Fruit fly (Drosophila melanogaster) whole organism, embryonic: ENCODE data around the gene CG42538.
A peak's percentile ranks its signal among the peaks of the same experiment; 100 is the strongest.

Source experiments
- Asciz ChIP-seq: fragments of 200-800 bp; sonication (Bioruptor generic); optimal IDR thresholded peaks from 2 replicates; lab custom pipeline; 2017; ENCODE audit warnings: missing biosample characterization, mild to moderate bottlenecking, missing genetic modification characterization, missing genetic modification reagents
- CG10267 ChIP-seq: fragments of 200-800 bp; sonication (Bioruptor generic); optimal IDR thresholded peaks from 2 replicates; lab custom pipeline; 2018; ENCODE audit warnings: missing biosample characterization, mild to moderate bottlenecking, missing genetic modification characterization, moderate library complexity
- CG10565 ChIP-seq: fragments of 200-800 bp; sonication (Bioruptor generic); optimal IDR thresholded peaks from 3 replicates; lab custom pipeline; 2016; ENCODE audit warnings: missing biosample characterization, mild to moderate bottlenecking, missing genetic modification characterization
- CG10654 ChIP-seq: fragments of 200-800 bp; sonication (Bioruptor generic); optimal IDR thresholded peaks from 2 replicates; lab custom pipeline; 2016; ENCODE audit warnings: missing biosample characterization, missing genetic modification characterization
- CG10959 ChIP-seq: fragments of 200-800 bp; sonication (Bioruptor generic); IDR thresholded peaks from 2 replicates; pipeline ENCODE4 v1.3.6; 2022; ENCODE audit warnings: missing biosample characterization, missing genetic modification characterization
- CG11456 ChIP-seq: fragments of 200-800 bp; sonication (Bioruptor generic); IDR thresholded peaks from 3 replicates; pipeline ENCODE4 v1.3.6; 2022; ENCODE audit warnings: missing biosample characterization, missing genetic modification characterization
- CG12659 ChIP-seq: fragments of 200-800 bp; sonication (Bioruptor generic); optimal IDR thresholded peaks from 3 replicates; lab custom pipeline; 2017; ENCODE audit warnings: mild to moderate bottlenecking, missing biosample characterization, missing genetic modification reagents, missing genetic modification characterization
- CG13424 ChIP-seq: fragments of 200-800 bp; sonication (Bioruptor generic); optimal IDR thresholded peaks from 2 replicates; lab custom pipeline; 2019; ENCODE audit warnings: missing biosample characterization, mild to moderate bottlenecking, missing genetic modification characterization, moderate library complexity
- CG15073 ChIP-seq: fragments of 200-800 bp; sonication (Bioruptor generic); optimal IDR thresholded peaks from 2 replicates; lab custom pipeline; 2016; ENCODE audit warnings: missing biosample characterization, missing genetic modification characterization
- CG15479 ChIP-seq: fragments of 200-800 bp; sonication (Bioruptor generic); optimal IDR thresholded peaks from 3 replicates; lab custom pipeline; 2019; ENCODE audit warnings: missing biosample characterization, mild to moderate bottlenecking, missing genetic modification characterization, moderate library complexity
- CG17829 ChIP-seq: fragments of 200-800 bp; optimal IDR thresholded peaks from 2 replicates; lab custom pipeline; 2019; ENCODE audit warnings: missing biosample characterization, mild to moderate bottlenecking, missing genetic modification characterization, moderate library complexity
- CG18599 ChIP-seq: fragments of 200-800 bp; sonication (Bioruptor generic); optimal IDR thresholded peaks from 3 replicates; lab custom pipeline; 2017; ENCODE audit warnings: missing biosample characterization, missing genetic modification characterization, mild to moderate bottlenecking, moderate library complexity, missing genetic modification reagents
- CG2712 ChIP-seq: fragments of 200-800 bp; optimal IDR thresholded peaks from 3 replicates; lab custom pipeline; 2019; ENCODE audit warnings: missing biosample characterization, mild to moderate bottlenecking, missing genetic modification characterization, moderate library complexity
- CG42726 ChIP-seq: fragments of 200-800 bp; sonication (Bioruptor generic); IDR thresholded peaks from 2 replicates; pipeline ENCODE4 v1.3.6; 2022; ENCODE audit warnings: missing biosample characterization, missing genetic modification characterization; ENCODE audit not compliant: partially characterized antibody
- CG4360 ChIP-seq: fragments of 200-800 bp; sonication (Bioruptor generic); IDR thresholded peaks from 2 replicates; pipeline ENCODE4 v1.3.6; 2022; ENCODE audit warnings: missing biosample characterization, missing genetic modification characterization
- CG4404 ChIP-seq: fragments of 200-800 bp; sonication (Bioruptor generic); IDR thresholded peaks from 2 replicates; pipeline ENCODE4 v1.3.6; 2022; ENCODE audit warnings: missing biosample characterization, missing genetic modification characterization
- CG5180 ChIP-seq: fragments of 200-800 bp; sonication (Bioruptor generic); optimal IDR thresholded peaks from 3 replicates; lab custom pipeline; 2017; ENCODE audit warnings: missing biosample characterization, missing genetic modification characterization, mild to moderate bottlenecking, moderate library complexity, missing genetic modification reagents
- CG6254 ChIP-seq: fragments of 200-800 bp; sonication (Bioruptor generic); optimal IDR thresholded peaks from 3 replicates; lab custom pipeline; 2017; ENCODE audit warnings: mild to moderate bottlenecking, missing biosample characterization, missing genetic modification reagents, missing genetic modification characterization
- CG6689 ChIP-seq: fragments of 200-800 bp; sonication (Bioruptor generic); IDR thresholded peaks from 2 replicates; pipeline ENCODE4 v1.3.6; 2022; ENCODE audit warnings: missing biosample characterization, missing genetic modification characterization
- D19A ChIP-seq: fragments of 200-800 bp; optimal IDR thresholded peaks from 3 replicates; lab custom pipeline; 2019; ENCODE audit warnings: missing biosample characterization, mild to moderate bottlenecking, missing genetic modification characterization, moderate library complexity
- Dek ChIP-seq: fragments of 200-800 bp; sonication (Bioruptor generic); optimal IDR thresholded peaks from 3 replicates; lab custom pipeline; 2019; ENCODE audit warnings: missing biosample characterization, mild to moderate bottlenecking, missing genetic modification characterization, moderate library complexity
- Eip74EF ChIP-seq, 2 experiments: fragments of 200-800 bp in 1 of 2; fragments of >200 bp in 1 of 2; sonication (Bioruptor generic) in 1 of 2; optimal IDR thresholded peaks; 2 replicates each; lab custom pipeline; 2017 to 2019; ENCODE audit warnings: missing biosample characterization in 2 of 2, missing genetic modification characterization in 2 of 2, mild to moderate bottlenecking in 1 of 2, moderate library complexity in 1 of 2
- HHEX ChIP-seq: fragments of 200-800 bp; sonication (Bioruptor generic); optimal IDR thresholded peaks from 3 replicates; lab custom pipeline; 2017; ENCODE audit warnings: missing biosample characterization, mild to moderate bottlenecking, missing genetic modification characterization, missing genetic modification reagents
- HLH3B ChIP-seq: fragments of 200-800 bp; sonication (Bioruptor generic); IDR thresholded peaks from 2 replicates; pipeline ENCODE4 v1.3.6; 2022; ENCODE audit warnings: missing biosample characterization, missing genetic modification characterization
- Max ChIP-seq: fragments of 200-800 bp; sonication (Bioruptor generic); optimal IDR thresholded peaks from 2 replicates; lab custom pipeline; 2016; ENCODE audit warnings: missing biosample characterization, mild to moderate bottlenecking, missing genetic modification characterization
- Nf-YB ChIP-seq: fragments of 200-800 bp; sonication (Bioruptor generic); optimal IDR thresholded peaks from 3 replicates; lab custom pipeline; 2019; ENCODE audit warnings: missing biosample characterization, mild to moderate bottlenecking, missing genetic modification characterization, moderate library complexity
- Nf-YC ChIP-seq: fragments of 200-800 bp; optimal IDR thresholded peaks from 3 replicates; lab custom pipeline; 2019; ENCODE audit warnings: missing biosample characterization, mild to moderate bottlenecking, missing genetic modification characterization, moderate library complexity
- NfI ChIP-seq: fragments of 200-800 bp; sonication (Bioruptor generic); optimal IDR thresholded peaks from 3 replicates; lab custom pipeline; 2018; ENCODE audit warnings: missing biosample characterization, mild to moderate bottlenecking, missing genetic modification characterization, moderate library complexity
- Oli ChIP-seq: fragments of 200-800 bp; sonication (Bioruptor generic); optimal IDR thresholded peaks from 2 replicates; lab custom pipeline; 2018; ENCODE audit warnings: missing biosample characterization, mild to moderate bottlenecking, missing genetic modification characterization, moderate library complexity
- Rfx ChIP-seq: fragments of 200-800 bp; sonication (Bioruptor generic); IDR thresholded peaks from 2 replicates; pipeline ENCODE4 v1.3.6; 2022; ENCODE audit warnings: missing biosample characterization, missing genetic modification characterization
- Sox100B ChIP-seq: fragments of 200-800 bp; sonication (Bioruptor generic); optimal IDR thresholded peaks from 3 replicates; lab custom pipeline; 2018; ENCODE audit warnings: missing biosample characterization, mild to moderate bottlenecking, missing genetic modification characterization
- Ssrp ChIP-seq: fragments of 200-800 bp; sonication (Bioruptor generic); optimal IDR thresholded peaks from 2 replicates; lab custom pipeline; 2018; ENCODE audit warnings: missing biosample characterization, mild to moderate bottlenecking, missing genetic modification characterization, moderate library complexity
- Stat92E ChIP-seq, 3 experiments: fragments of >200 bp in 2 of 3; fragments of 200-800 bp in 1 of 3; sonication (Bioruptor generic) in 1 of 3; optimal IDR thresholded peaks; 2 replicates each; lab custom pipeline; 2017 to 2019; ENCODE audit warnings: missing biosample characterization in 3 of 3, missing genetic modification characterization in 3 of 3, mild to moderate bottlenecking in 1 of 3, moderate library complexity in 1 of 3
- ac ChIP-seq: fragments of 200-800 bp; sonication (Bioruptor generic); optimal IDR thresholded peaks from 3 replicates; lab custom pipeline; 2017; ENCODE audit warnings: missing biosample characterization, mild to moderate bottlenecking, missing genetic modification characterization
- ara ChIP-seq: fragments of 200-800 bp; sonication (Bioruptor generic); IDR thresholded peaks from 2 replicates; pipeline ENCODE4 v1.3.6; 2022; ENCODE audit warnings: missing biosample characterization, missing genetic modification characterization
- chinmo ChIP-seq: fragments of 200-800 bp; sonication (Bioruptor generic); IDR thresholded peaks from 4 replicates; pipeline ENCODE4 v1.3.6; 2022; ENCODE audit warnings: missing biosample characterization, missing genetic modification characterization; ENCODE audit not compliant: partially characterized antibody
- chm ChIP-seq: fragments of 200-800 bp; sonication (Bioruptor generic); IDR thresholded peaks from 2 replicates; pipeline ENCODE4 v1.3.6; 2022; ENCODE audit warnings: missing biosample characterization, missing genetic modification characterization
- gsb-n ChIP-seq: fragments of 200-800 bp; sonication (Bioruptor generic); optimal IDR thresholded peaks from 3 replicates; lab custom pipeline; 2018; ENCODE audit warnings: missing biosample characterization, mild to moderate bottlenecking, missing genetic modification characterization
- knrl ChIP-seq: fragments of 200-800 bp; sonication (Bioruptor generic); IDR thresholded peaks from 3 replicates; pipeline ENCODE4 v1.3.6; 2022; ENCODE audit warnings: missing biosample characterization, missing genetic modification characterization; ENCODE audit not compliant: partially characterized antibody
- lmd ChIP-seq: fragments of 200-800 bp; sonication (Bioruptor generic); IDR thresholded peaks from 2 replicates; pipeline ENCODE4 v1.3.6; 2022; ENCODE audit warnings: missing biosample characterization, missing genetic modification characterization
- rib ChIP-seq: fragments of 200-800 bp; sonication (Bioruptor generic); IDR thresholded peaks from 2 replicates; pipeline ENCODE4 v1.3.6; 2022; ENCODE audit warnings: missing biosample characterization, missing genetic modification characterization
- row ChIP-seq: fragments of 200-800 bp; sonication (Bioruptor generic); IDR thresholded peaks from 3 replicates; pipeline ENCODE4 v1.3.6; 2022; ENCODE audit warnings: missing biosample characterization, missing genetic modification characterization
- stc ChIP-seq: fragments of 200-800 bp; sonication (Bioruptor generic); IDR thresholded peaks from 2 replicates; pipeline ENCODE4 v1.3.6; 2022; ENCODE audit warnings: missing biosample characterization, missing genetic modification characterization
- stwl ChIP-seq: fragments of 200-800 bp; sonication (Bioruptor generic); optimal IDR thresholded peaks from 3 replicates; lab custom pipeline; 2018; ENCODE audit warnings: missing biosample characterization, mild to moderate bottlenecking, missing genetic modification characterization, moderate library complexity
- trem ChIP-seq: fragments of 200-800 bp; optimal IDR thresholded peaks from 3 replicates; lab custom pipeline; 2019; ENCODE audit warnings: missing biosample characterization, mild to moderate bottlenecking, missing genetic modification characterization, moderate library complexity
- wor ChIP-seq: fragments of 200-800 bp; sonication (Bioruptor generic); IDR thresholded peaks from 2 replicates; pipeline ENCODE4 v1.3.6; 2022; ENCODE audit warnings: missing biosample characterization, missing genetic modification characterization
- zfh1 ChIP-seq: fragments of 200-800 bp; sonication (Bioruptor generic); IDR thresholded peaks from 3 replicates; pipeline ENCODE4 v1.3.6; 2022; ENCODE audit warnings: missing biosample characterization, missing genetic modification characterization

CG42538 gene

dm6 chr3L:16043045-16043781, 8.9 kb downstream of the CG42538 start (continued):
- TF ChIP-seq Max (no peak), Nf-YB (GFP tag; lab: Kevin White, UChicago) (peak; percentile 48), Stat92E (GFP tag; optimal IDR thresholded peaks at IDR 0.05; lab: Kevin White, UChicago) (peak in 1 of 3 experiments; percentile 94), CG15479 (GFP tag; lab: Kevin White, UChicago) (peak; percentile 44), CG18599 (GFP tag; lab: Kevin White, UChicago) (peak; percentile 3), Asciz (GFP tag; lab: Kevin White, UChicago) (peak; percentile 24), CG5180 (GFP tag; lab: Kevin White, UChicago) (peak; percentile 10), CG11456 (GFP tag; lab: Robert Waterston, UW) (0 out of 3 replicates have a peak, but pooled peaks have one; percentile 43), Sox100B (GFP tag; lab: Kevin White, UChicago) (peak; percentile 34), gsb-n (peak; percentile 55), Nf-YC (tag; lab: Kevin White, UChicago) (peak; percentile 34), wor (GFP tag; lab: Robert Waterston, UW) (0 out of 2 replicates have a peak, but pooled peaks have one; percentile 35), CG2712 (tag; lab: Kevin White, UChicago) (peak; percentile 81), row (GFP tag; lab: Robert Waterston, UW) (peak; percentile 71), ara (GFP tag; lab: Robert Waterston, UW) (peak; percentile 54; the same call in 1 of the 2 replicates), CG10267 (peak; percentile 72), CG10565 (GFP tag; lab: Kevin White, UChicago) (no peak), CG10959 (peak; percentile 37; the same call in 1 of the 2 replicates), trem (peak; percentile 51), ac (GFP tag; lab: Kevin White, UChicago) (peak; percentile 15), CG15073 (no peak), chinmo (GFP tag; lab: Robert Waterston, UW) (0 out of 4 replicates have a peak, but pooled peaks have one; percentile 46), stwl (no peak), HHEX (GFP tag; lab: Kevin White, UChicago) (peak; percentile 49), Rfx (GFP tag; lab: Robert Waterston, UW) (peak; percentile 35; the same call in 1 of the 2 replicates), CG13424 (tag; lab: Kevin White, UChicago) (peak; percentile 69), Ssrp (tag; lab: Kevin White, UChicago) (peak; percentile 71), CG6689 (GFP tag; lab: Robert Waterston, UW) (peak; percentile 74), CG4404 (GFP tag; lab: Robert Waterston, UW) (peak; percentile 39; the same call in 1 of the 2 replicates), D19A (tag; lab: Kevin White, UChicago) (peak; percentile 72), knrl (no peak), CG6254 (peak; percentile 37), NfI (peak; percentile 3), CG12659 (GFP tag; lab: Kevin White, UChicago) (peak; percentile 50), Oli (tag; lab: Kevin White, UChicago) (peak; percentile 69), chm (GFP tag; lab: Robert Waterston, UW) (no peak), Dek (tag; lab: Kevin White, UChicago) (no peak), CG4360 (peak; percentile 99), lmd (GFP tag; lab: Robert Waterston, UW) (peak; percentile 9; the same call in 1 of the 2 replicates), rib (peak; percentile 24; the same call in 1 of the 2 replicates), HLH3B (GFP tag; lab: Robert Waterston, UW) (peak; percentile 30; the same call in 1 of the 2 replicates), zfh1 (GFP tag; lab: Robert Waterston, UW) (0 out of 3 replicates have a peak, but pooled peaks have one; percentile 37), stc (GFP tag; lab: Robert Waterston, UW) (0 out of 2 replicates have a peak, but pooled peaks have one; percentile 33), CG17829 (tag; lab: Kevin White, UChicago) (peak; percentile 68), CG42726 (no peak), Eip74EF (GFP tag; optimal IDR thresholded peaks at IDR 0.05; lab: Kevin White, UChicago) (no peak), CG10654 (GFP tag; lab: Kevin White, UChicago) (peak; percentile 13)
